Worm (Caenorhabditis elegans): ENCODE measurements around the gene tpan-1.

- no peak for TF ChIP-seq ama-1 (optimal IDR thresholded peaks at IDR 0.05)
- TF ChIP-seq zag-1 (tag; optimal IDR thresholded peaks at IDR 0.05) = no peak
- TF ChIP-seq elt-1 (tag; optimal IDR thresholded peaks at IDR 0.05) = no peak
These were observed 40.2 kb upstream of the tpan-1 start for ce11 chrV:20749098-20749497.

All from whole organism, L3 larva.